Worm (Caenorhabditis elegans): Measurements from ENCODE around the gene R151.10.
A peak's percentile ranks its signal among the peaks of the same experiment; 100 is the strongest.

R151.10 gene

ce11 chrIII:7188300-7189052 is 42.3 kb downstream of the R151.10 start, which contains the start of the genes F37C12.21 and F37C12.10:
Gene F37C12.21 (plus strand): TSS chrIII:7188357.
Gene F37C12.10 (minus strand): TSS chrIII:7188384.
- TF ChIP-seq pqm-1 (tag; optimal IDR thresholded peaks at IDR 0.05), result peak; percentile 33
- TF ChIP-seq pha-4 (tag; optimal IDR thresholded peaks at IDR 0.05), result peak; percentile 4
- TF ChIP-seq elt-2 (tag; optimal IDR thresholded peaks at IDR 0.05), result peak; percentile 77
- no peak for TF ChIP-seq nfya-1 (tag; optimal IDR thresholded peaks at IDR 0.05; ENCODE audit: insufficient read depth)

- TF ChIP-seq ceh-9 (tag; optimal IDR thresholded peaks at IDR 0.05) (no peak), nfya-1 (tag; optimal IDR thresholded peaks at IDR 0.05; ENCODE audit: insufficient read depth) (no peak), unc-62 (GFP tag; optimal IDR thresholded peaks at IDR 0.05) (no peak), nhr-25 (tag; optimal IDR thresholded peaks at IDR 0.05) (no peak), fos-1 (tag; optimal IDR thresholded peaks at IDR 0.05) (no peak), jun-1 (tag; optimal IDR thresholded peaks at IDR 0.05) (no peak), nhr-76 (tag; optimal IDR thresholded peaks at IDR 0.05) (no peak), lsy-12 (tag; optimal IDR thresholded peaks at IDR 0.05) (no peak), ceh-82 (tag; optimal IDR thresholded peaks at IDR 0.05) (no peak), R02D3.7 (tag; optimal IDR thresholded peaks at IDR 0.05) (no peak), elt-1 (tag; optimal IDR thresholded peaks at IDR 0.05) (no peak)
Observed at ce11 chrIII:7185473-7185872, 45.3 kb downstream of the R151.10 start, which contains the start of gene F37C12.14. Gene F37C12.14 (minus strand): TSS chrIII:7185573.

- TF ChIP-seq egl-5 (tag; optimal IDR thresholded peaks at IDR 0.05) (no peak), nhr-77 (tag; optimal IDR thresholded peaks at IDR 0.05) (no peak), mdl-1 (tag; optimal IDR thresholded peaks at IDR 0.05) (no peak), ztf-11 (tag; optimal IDR thresholded peaks at IDR 0.05) (no peak), ZK546.5 (tag; optimal IDR thresholded peaks at IDR 0.05) (no peak), zag-1 (tag; optimal IDR thresholded peaks at IDR 0.05) (no peak), elt-3 (tag; optimal IDR thresholded peaks at IDR 0.05) (no peak), nhr-23 (tag; optimal IDR thresholded peaks at IDR 0.05) (peak; percentile 70), ceh-28 (tag; optimal IDR thresholded peaks at IDR 0.05) (peak; percentile 18), nhr-76 (tag; optimal IDR thresholded peaks at IDR 0.05) (no peak), nhr-237 (tag; optimal IDR thresholded peaks at IDR 0.05) (no peak), ztf-4 (tag; optimal IDR thresholded peaks at IDR 0.05) (no peak), nhr-67 (tag; optimal IDR thresholded peaks at IDR 0.05) (no peak), tbx-2 (tag; optimal IDR thresholded peaks at IDR 0.05) (no peak), nhr-43 (tag; optimal IDR thresholded peaks at IDR 0.05; ENCODE audit: poor library complexity, severe bottlenecking) (peak; percentile 60), sea-2 (GFP tag; optimal IDR thresholded peaks at IDR 0.05) (no peak), daf-12 (tag; optimal IDR thresholded peaks at IDR 0.05) (no peak), nhr-25 (tag; optimal IDR thresholded peaks at IDR 0.05) (peak; percentile 63), lin-39 (tag; optimal IDR thresholded peaks at IDR 0.05) (no peak), R02D3.7 (tag; optimal IDR thresholded peaks at IDR 0.05) (no peak), eor-1 (tag; optimal IDR thresholded peaks at IDR 0.05) (no peak), unc-39 (tag; optimal IDR thresholded peaks at IDR 0.05) (no peak), snpc-4 (tag; optimal IDR thresholded peaks at IDR 0.05) (peak; percentile 39), aly-2 (tag; optimal IDR thresholded peaks at IDR 0.05) (no peak), nhr-12 (tag; optimal IDR thresholded peaks at IDR 0.05) (no peak), lsy-12 (tag; optimal IDR thresholded peaks at IDR 0.05) (no peak), nhr-28 (tag; optimal IDR thresholded peaks at IDR 0.05) (no peak), ceh-9 (tag; optimal IDR thresholded peaks at IDR 0.05) (no peak), unc-62 (GFP tag; optimal IDR thresholded peaks at IDR 0.05) (no peak), hmg-11 (tag; optimal IDR thresholded peaks at IDR 0.05) (peak; percentile 37), jun-1 (tag; optimal IDR thresholded peaks at IDR 0.05) (no peak), ama-1 (optimal IDR thresholded peaks at IDR 0.05) (no peak), fkh-10 (GFP tag; optimal IDR thresholded peaks at IDR 0.05) (no peak), nhr-11 (tag; optimal IDR thresholded peaks at IDR 0.05) (peak; percentile 29), nfya-1 (tag; optimal IDR thresholded peaks at IDR 0.05; ENCODE audit: insufficient read depth) (peak; percentile 69), fos-1 (tag; optimal IDR thresholded peaks at IDR 0.05) (no peak), lin-15B (tag; optimal IDR thresholded peaks at IDR 0.05) (peak; percentile 84), ceh-16 (tag; optimal IDR thresholded peaks at IDR 0.05) (no peak), egl-27 (tag; optimal IDR thresholded peaks at IDR 0.05) (peak; percentile 1), pqm-1 (tag; optimal IDR thresholded peaks at IDR 0.05) (peak; percentile 16), skn-1 (tag; optimal IDR thresholded peaks at IDR 0.05) (no peak), ceh-82 (tag; optimal IDR thresholded peaks at IDR 0.05) (no peak), pha-4 (tag; optimal IDR thresholded peaks at IDR 0.05) (peak; percentile 95), elt-2 (tag; optimal IDR thresholded peaks at IDR 0.05) (peak; percentile 24), fkh-2 (tag; optimal IDR thresholded peaks at IDR 0.05) (no peak), mml-1 (tag; optimal IDR thresholded peaks at IDR 0.05) (no peak), elt-1 (tag; optimal IDR thresholded peaks at IDR 0.05) (no peak)
Observed at ce11 chrIII:7184022-7184421, 46.7 kb downstream of the R151.10 start, which contains the start of gene yju-2. Gene yju-2 (plus strand): TSS chrIII:7184336.
